Fruit fly (Drosophila melanogaster): ENCODE measurements around the gene c11.1.

Gene c11.1

dm6 chrX:9248040-9248439 lies 34.9 kb downstream of the c11.1 start (continued):
- TF ChIP-seq CG6272 (GFP tag; IDR thresholded peaks at IDR 0.05) (no peak), CG17568 (GFP tag; optimal IDR thresholded peaks at IDR 0.05) (no peak), CG30403 (GFP tag; optimal IDR thresholded peaks at IDR 0.05) (no peak), CG9437 (GFP tag; optimal IDR thresholded peaks at IDR 0.05) (no peak), gcm2 (GFP tag; optimal IDR thresholded peaks at IDR 0.05) (no peak), sr (GFP tag; IDR thresholded peaks at IDR 0.05) (no peak), NC2β (GFP tag; optimal IDR thresholded peaks at IDR 0.05) (no peak), her (GFP tag; optimal IDR thresholded peaks at IDR 0.05) (no peak), usp (GFP tag; optimal IDR thresholded peaks at IDR 0.05) (no peak), CG10543 (GFP tag; optimal IDR thresholded peaks at IDR 0.05) (no peak), wek (GFP tag; optimal IDR thresholded peaks at IDR 0.05) (no peak), CG8359 (GFP tag; optimal IDR thresholded peaks at IDR 0.05; ENCODE audit: borderline replicate concordance) (no peak), ERR (GFP tag; optimal IDR thresholded peaks at IDR 0.05) (no peak), Poxn (GFP tag; IDR thresholded peaks at IDR 0.05) (no peak), CG3838 (GFP tag; optimal IDR thresholded peaks at IDR 0.05) (no peak), CG2712 (tag; optimal IDR thresholded peaks at IDR 0.05) (peak; percentile 55), dm (GFP tag; optimal IDR thresholded peaks at IDR 0.05) (no peak), Fer3 (tag; optimal IDR thresholded peaks at IDR 0.05) (no peak), gt (GFP tag; IDR thresholded peaks at IDR 0.05) (no peak), CG5180 (GFP tag; optimal IDR thresholded peaks at IDR 0.05) (no peak), gro (GFP tag; optimal IDR thresholded peaks at IDR 0.05) (no peak), Doc3 (GFP tag; IDR thresholded peaks at IDR 0.05; ENCODE audit: partially characterized antibody) (no peak), CG10654 (GFP tag; optimal IDR thresholded peaks at IDR 0.05) (no peak), Six4 (GFP tag; optimal IDR thresholded peaks at IDR 0.05) (no peak), CG9609 (GFP tag; optimal IDR thresholded peaks at IDR 0.05) (no peak), lbe (GFP tag; optimal IDR thresholded peaks at IDR 0.05) (no peak), tup (GFP tag; optimal IDR thresholded peaks at IDR 0.05) (no peak), fd96Cb (tag; optimal IDR thresholded peaks at IDR 0.05) (peak; percentile 17), pnt (GFP tag; optimal IDR thresholded peaks at IDR 0.05) (no peak), CG30020 (tag; optimal IDR thresholded peaks at IDR 0.05) (no peak), ems (GFP tag; optimal IDR thresholded peaks at IDR 0.05) (no peak), CG6765 (GFP tag; optimal IDR thresholded peaks at IDR 0.05) (no peak), CG31441 (GFP tag; IDR thresholded peaks at IDR 0.05) (no peak), Atf-2 (GFP tag; optimal IDR thresholded peaks at IDR 0.05) (no peak), inv (GFP tag; IDR thresholded peaks at IDR 0.05; ENCODE audit: partially characterized antibody) (no peak), CG3281 (GFP tag; optimal IDR thresholded peaks at IDR 0.05) (no peak), dysf (GFP tag; IDR thresholded peaks at IDR 0.05) (no peak), kah (GFP tag; optimal IDR thresholded peaks at IDR 0.05) (no peak), Atf3 (GFP tag; optimal IDR thresholded peaks at IDR 0.05) (no peak), hkb (optimal IDR thresholded peaks at IDR 0.05) (no peak), hkb (GFP tag; IDR thresholded peaks at IDR 0.05) (0 out of 2 replicates have a peak, but pooled peaks have one; percentile 28), CG1792 (GFP tag; optimal IDR thresholded peaks at IDR 0.05) (no peak), Hand (GFP tag; optimal IDR thresholded peaks at IDR 0.05) (no peak), CkIIα-i1 (GFP tag; IDR thresholded peaks at IDR 0.05) (no peak), unpg (GFP tag; optimal IDR thresholded peaks at IDR 0.05) (peak; percentile 29), CG7839 (tag; optimal IDR thresholded peaks at IDR 0.05) (peak; percentile 24), CG17359 (tag; optimal IDR thresholded peaks at IDR 0.05) (peak; percentile 24), cad (GFP tag; optimal IDR thresholded peaks at IDR 0.05) (no peak), danr (GFP tag; IDR thresholded peaks at IDR 0.05) (no peak), seq (GFP tag; IDR thresholded peaks at IDR 0.05) (no peak), Hmr (GFP tag; optimal IDR thresholded peaks at IDR 0.05) (no peak), zfh2 (GFP tag; optimal IDR thresholded peaks at IDR 0.05) (no peak), Sry-β (GFP tag; optimal IDR thresholded peaks at IDR 0.05) (no peak)

Data from whole organism, embryonic.